Fruit fly (Drosophila melanogaster) whole organism: ENCODE data around the gene THADA.

Experiments used
- CG8478 ChIP-seq: fragments of >200 bp; optimal IDR thresholded peaks from 2 replicates; lab custom pipeline; 2018; ENCODE audit warnings: inconsistent platforms
- Dll ChIP-seq: fragments of >200 bp; optimal IDR thresholded peaks from 2 replicates; lab custom pipeline; 2017
- psq ChIP-seq: fragments of >200 bp; optimal IDR thresholded peaks from 2 replicates; lab custom pipeline; 2017
- usp ChIP-seq: fragments of >200 bp; optimal IDR thresholded peaks from 2 replicates; lab custom pipeline; 2017; ENCODE audit warnings: missing biosample characterization, missing genetic modification characterization, mixed read lengths

dm6 chrX:19827762-19828161 lies 37.6 kb downstream of the THADA start:
- TF ChIP-seq psq (lab: Kevin White, UChicago), result no peak
- no peak for TF ChIP-seq usp (GFP tag; lab: Kevin White, UChicago)
- no peak for TF ChIP-seq CG8478 (lab: Kevin White, UChicago)
- no peak for TF ChIP-seq Dll (lab: Kevin White, UChicago)
